Fruit fly (Drosophila melanogaster): ENCODE data around the gene CG10467.

CG10467 gene

DNA sequence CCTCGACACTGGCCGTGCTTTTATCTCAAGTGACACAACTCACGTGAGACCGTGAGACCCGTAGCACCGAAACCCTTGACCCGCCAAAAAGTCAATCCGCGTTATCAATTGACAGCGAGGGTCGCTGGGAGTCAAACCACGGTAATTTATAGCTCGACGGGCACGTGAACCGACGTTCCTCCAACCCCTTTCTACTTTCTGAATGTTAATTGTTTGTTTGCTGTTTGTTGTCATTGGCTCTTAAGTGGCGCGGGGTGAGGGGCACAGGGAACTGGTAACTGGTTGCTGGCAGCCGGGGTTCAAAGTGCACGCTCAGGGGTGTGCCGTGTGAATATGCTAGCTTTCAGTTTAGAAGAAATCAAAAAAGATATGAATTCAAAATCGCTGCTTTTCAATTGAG is 12.2 kb upstream of the CG10467 start:
- TF ChIP-seq lola (GFP tag; optimal IDR thresholded peaks at IDR 0.05) (no peak), Dfd (GFP tag; optimal IDR thresholded peaks at IDR 0.05) (no peak), CG9705 (GFP tag; optimal IDR thresholded peaks at IDR 0.05) (no peak), Hr78 (GFP tag; optimal IDR thresholded peaks at IDR 0.05) (no peak), CrebA (GFP tag; optimal IDR thresholded peaks at IDR 0.05; ENCODE audit: borderline replicate concordance) (no peak), Hnf4 (GFP tag; optimal IDR thresholded peaks at IDR 0.05) (no peak), dsf (GFP tag; optimal IDR thresholded peaks at IDR 0.05; ENCODE audit: borderline replicate concordance) (no peak), h (GFP tag; optimal IDR thresholded peaks at IDR 0.05) (no peak), woc (GFP tag; optimal IDR thresholded peaks at IDR 0.05) (no peak), Abd-B (GFP tag; optimal IDR thresholded peaks at IDR 0.05) (no peak), Jra (GFP tag; optimal IDR thresholded peaks at IDR 0.05) (no peak), sage (GFP tag; optimal IDR thresholded peaks at IDR 0.05) (no peak), tai (GFP tag; optimal IDR thresholded peaks at IDR 0.05) (no peak), jim (GFP tag; optimal IDR thresholded peaks at IDR 0.05) (no peak), Myc (optimal IDR thresholded peaks at IDR 0.05) (no peak), Vsx2 (GFP tag; optimal IDR thresholded peaks at IDR 0.05; ENCODE audit: partially characterized antibody) (no peak)

DNA sequence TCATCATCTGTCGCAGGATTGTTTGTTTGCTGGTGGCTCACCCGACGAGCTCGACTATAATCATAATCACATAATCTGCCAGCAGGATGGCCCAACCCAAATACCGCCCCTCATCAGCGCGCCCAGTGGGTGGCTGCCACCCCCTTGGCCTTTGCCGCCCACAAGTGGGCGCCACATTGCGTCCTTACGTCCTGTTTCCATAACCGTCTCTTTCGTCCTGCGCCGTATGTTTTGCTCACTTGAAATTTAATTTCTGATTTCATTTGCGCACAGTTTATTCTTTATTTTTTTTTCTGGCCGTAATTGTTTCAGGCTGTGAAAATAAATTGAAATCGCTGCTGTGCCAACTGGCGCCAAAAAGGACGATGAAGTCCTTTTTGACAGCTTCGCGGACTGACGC is 10.9 kb upstream of the CG10467 start:
- TF ChIP-seq jim (GFP tag; optimal IDR thresholded peaks at IDR 0.05) (no peak), Hr78 (GFP tag; optimal IDR thresholded peaks at IDR 0.05) (no peak), CG9705 (GFP tag; optimal IDR thresholded peaks at IDR 0.05) (no peak), Dif (GFP tag; optimal IDR thresholded peaks at IDR 0.05; ENCODE audit: partially characterized antibody) (no peak), usp (GFP tag; optimal IDR thresholded peaks at IDR 0.05) (no peak), h (GFP tag; optimal IDR thresholded peaks at IDR 0.05) (no peak), GATAd (GFP tag; optimal IDR thresholded peaks at IDR 0.05) (no peak)

DNA sequence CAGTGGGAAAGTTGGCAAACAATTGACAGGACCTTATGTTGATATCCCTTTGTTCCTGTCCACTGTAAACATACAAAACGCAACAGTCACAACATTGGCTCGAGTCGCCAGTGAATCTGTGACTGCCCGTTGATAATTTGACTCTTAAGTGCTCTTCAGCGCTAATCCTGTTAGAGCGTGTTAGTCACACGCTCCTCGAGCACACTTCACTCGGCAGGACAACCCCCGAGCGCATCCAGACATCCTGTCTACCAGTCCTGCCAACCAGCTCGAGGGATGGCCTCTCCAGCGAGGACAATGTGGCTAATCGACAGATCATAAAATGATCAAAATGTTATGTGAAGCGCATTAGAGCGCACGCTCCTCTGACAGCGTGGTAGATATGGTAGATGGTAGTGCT is 10.0 kb upstream of the CG10467 start:
- TF ChIP-seq brk (GFP tag; optimal IDR thresholded peaks at IDR 0.05) (no peak), GATAd (GFP tag; optimal IDR thresholded peaks at IDR 0.05) (no peak), Dif (GFP tag; optimal IDR thresholded peaks at IDR 0.05; ENCODE audit: partially characterized antibody) (no peak), jim (GFP tag; optimal IDR thresholded peaks at IDR 0.05) (no peak), pan (optimal IDR thresholded peaks at IDR 0.05) (no peak), Mio (GFP tag; optimal IDR thresholded peaks at IDR 0.05) (no peak), Rel (GFP tag; optimal IDR thresholded peaks at IDR 0.05) (no peak), Rel (tag; optimal IDR thresholded peaks at IDR 0.05) (no peak), dsf (GFP tag; optimal IDR thresholded peaks at IDR 0.05; ENCODE audit: borderline replicate concordance) (no peak), CrebA (GFP tag; optimal IDR thresholded peaks at IDR 0.05; ENCODE audit: borderline replicate concordance) (no peak), psq (GFP tag; optimal IDR thresholded peaks at IDR 0.05) (no peak), Hnf4 (GFP tag; optimal IDR thresholded peaks at IDR 0.05) (no peak), Myc (optimal IDR thresholded peaks at IDR 0.05) (no peak), N (GFP tag; optimal IDR thresholded peaks at IDR 0.05) (no peak), woc (GFP tag; optimal IDR thresholded peaks at IDR 0.05) (no peak), OdsH (GFP tag; optimal IDR thresholded peaks at IDR 0.05) (no peak), dmrt93B (GFP tag; optimal IDR thresholded peaks at IDR 0.05) (no peak), fru (GFP tag; optimal IDR thresholded peaks at IDR 0.05) (no peak), foxo (GFP tag; optimal IDR thresholded peaks at IDR 0.05) (no peak), Jra (GFP tag; optimal IDR thresholded peaks at IDR 0.05) (no peak)

DNA sequence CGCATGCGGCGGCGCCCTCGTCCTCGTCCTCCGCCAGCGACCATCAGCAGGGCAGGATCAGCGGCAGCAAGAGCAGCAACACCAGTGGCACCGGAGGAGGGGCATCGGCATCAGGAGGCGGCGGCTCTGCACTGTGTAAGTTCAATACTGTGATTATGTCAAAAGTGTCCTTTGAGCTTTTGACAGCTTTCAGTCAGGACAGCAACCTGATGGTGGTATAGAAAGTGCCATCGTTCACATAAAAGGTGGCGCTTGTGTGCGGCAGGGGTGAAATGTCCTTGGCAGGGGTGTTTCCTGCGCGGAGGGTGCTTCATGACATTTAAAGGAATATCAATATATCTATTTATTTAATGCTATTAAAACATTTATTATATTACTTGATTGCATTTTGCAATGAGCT is 9.1 kb upstream of the CG10467 start:
- TF ChIP-seq N (GFP tag; optimal IDR thresholded peaks at IDR 0.05) = no peak
- no peak for TF ChIP-seq usp (GFP tag; optimal IDR thresholded peaks at IDR 0.05)
- TF ChIP-seq ey (GFP tag; optimal IDR thresholded peaks at IDR 0.05) = no peak
- TF ChIP-seq br (GFP tag; optimal IDR thresholded peaks at IDR 0.05) = no peak

DNA sequence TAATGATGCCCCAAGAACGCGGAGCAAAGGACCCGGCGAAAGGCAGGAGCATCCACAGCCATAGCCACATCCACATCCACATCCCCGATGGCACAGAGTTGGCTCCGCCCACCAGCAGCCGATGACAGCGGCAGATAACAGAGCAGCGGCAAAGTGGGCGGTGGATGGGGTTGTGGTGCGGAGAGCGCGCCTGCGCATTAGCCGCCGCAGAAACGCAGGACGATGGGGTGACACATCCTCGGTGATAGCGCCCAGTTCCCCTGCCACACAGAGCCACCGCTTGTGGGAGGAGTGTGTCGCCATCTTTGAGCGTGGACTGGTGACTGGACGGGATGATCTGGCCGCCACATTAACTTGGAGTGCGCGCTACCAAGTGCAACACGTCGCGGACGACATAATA is 2.7 kb upstream of the CG10467 start, which contains the start of gene Ets65A:
Gene Ets65A (plus strand): TSS at position 348 of the 400 bp plus-strand sequence.
- no peak for TF ChIP-seq br (GFP tag; optimal IDR thresholded peaks at IDR 0.05)
- TF ChIP-seq Rel (GFP tag; optimal IDR thresholded peaks at IDR 0.05) = no peak
- no peak for TF ChIP-seq Rel (tag; optimal IDR thresholded peaks at IDR 0.05)
- no peak for TF ChIP-seq Dfd (GFP tag; optimal IDR thresholded peaks at IDR 0.05)
- no peak for TF ChIP-seq CG9705 (GFP tag; optimal IDR thresholded peaks at IDR 0.05)
- TF ChIP-seq foxo (GFP tag; optimal IDR thresholded peaks at IDR 0.05) = no peak
- no peak for TF ChIP-seq Hr83 (GFP tag; optimal IDR thresholded peaks at IDR 0.05; ENCODE audit: poor library complexity, severe bottlenecking)
- no peak for TF ChIP-seq pan (optimal IDR thresholded peaks at IDR 0.05)
